Fruit fly (Drosophila melanogaster) whole organism, wandering third instar larva: ENCODE data around the gene CG14641.

ENCODE experiments used
- Abd-B ChIP-seq: fragments of >200 bp; optimal IDR thresholded peaks from 2 replicates; lab custom pipeline; 2017; ENCODE audit warnings: missing biosample characterization, missing genetic modification characterization
- CG32264 ChIP-seq: fragments of 200-800 bp; sonication (Bioruptor generic); optimal IDR thresholded peaks from 2 replicates; lab custom pipeline; 2016; ENCODE audit warnings: missing biosample characterization, missing genetic modification characterization
- CG9705 ChIP-seq: fragments of 200-800 bp; sonication (Bioruptor generic); optimal IDR thresholded peaks from 2 replicates; lab custom pipeline; 2018; ENCODE audit warnings: missing biosample characterization, mild to moderate bottlenecking, missing genetic modification characterization
- CrebA ChIP-seq: fragments of 200-800 bp; sonication (Bioruptor generic); optimal IDR thresholded peaks from 2 replicates; lab custom pipeline; 2016; ENCODE audit warnings: missing biosample characterization, mild to moderate bottlenecking, missing genetic modification characterization, borderline replicate concordance
- Dfd ChIP-seq: fragments of >200 bp; optimal IDR thresholded peaks from 2 replicates; lab custom pipeline; 2017; ENCODE audit warnings: missing biosample characterization, missing genetic modification characterization
- Dif ChIP-seq: fragments of 200-275, 200-300 bp; sonication (Bioruptor generic); optimal IDR thresholded peaks from 2 replicates; lab custom pipeline; 2018; ENCODE audit warnings: missing biosample characterization, missing genetic modification characterization; ENCODE audit not compliant: partially characterized antibody
- GATAd ChIP-seq: sonication (Bioruptor generic); optimal IDR thresholded peaks from 2 replicates; lab custom pipeline; 2016; ENCODE audit warnings: missing biosample characterization, missing genetic modification characterization
- HLH106 ChIP-seq: fragments of 200-800 bp; optimal IDR thresholded peaks from 3 replicates; lab custom pipeline; 2019; ENCODE audit warnings: missing biosample characterization, mild to moderate bottlenecking, missing genetic modification characterization, moderate library complexity
- Hnf4 ChIP-seq: fragments of 200-800 bp; sonication (Bioruptor generic); optimal IDR thresholded peaks from 2 replicates; lab custom pipeline; 2016; ENCODE audit warnings: missing biosample characterization, mild to moderate bottlenecking, missing genetic modification characterization
- Hr78 ChIP-seq: fragments of >200 bp; optimal IDR thresholded peaks from 2 replicates; lab custom pipeline; 2017; ENCODE audit warnings: missing biosample characterization, missing genetic modification characterization
- Hr83 ChIP-seq: fragments of 200-300 bp; sonication (Bioruptor generic); optimal IDR thresholded peaks from 2 replicates; lab custom pipeline; 2016; ENCODE audit warnings: missing biosample characterization, mild to moderate bottlenecking, missing genetic modification characterization, moderate library complexity; ENCODE audit not compliant: poor library complexity, severe bottlenecking
- Jra ChIP-seq: sonication (Bioruptor generic); optimal IDR thresholded peaks from 2 replicates; lab custom pipeline; 2016; ENCODE audit warnings: missing biosample characterization, missing genetic modification characterization
- Mio ChIP-seq: sonication (Bioruptor generic); optimal IDR thresholded peaks from 2 replicates; lab custom pipeline; 2016; ENCODE audit warnings: missing biosample characterization, missing genetic modification characterization
- Myc ChIP-seq: fragments of >200 bp; optimal IDR thresholded peaks from 2 replicates; lab custom pipeline; 2017
- N ChIP-seq: fragments of >200 bp; optimal IDR thresholded peaks from 2 replicates; lab custom pipeline; 2018; ENCODE audit warnings: missing biosample characterization, missing external identifiers, missing genetic modification characterization
- OdsH ChIP-seq: fragments of 200-800 bp; sonication (Bioruptor generic); optimal IDR thresholded peaks from 2 replicates; lab custom pipeline; 2016; ENCODE audit warnings: missing biosample characterization, mild to moderate bottlenecking, missing genetic modification characterization
- Rel ChIP-seq, 2 experiments: fragments of 200-800 bp; sonication (Bioruptor generic) in 1 of 2; optimal IDR thresholded peaks; 2 replicates in 1 of 2; 3 replicates in 1 of 2; lab custom pipeline; 2016 to 2019; ENCODE audit warnings: mild to moderate bottlenecking in 2 of 2, missing biosample characterization in 2 of 2, missing genetic modification characterization in 2 of 2, moderate library complexity in 1 of 2
- Sp1 ChIP-seq: fragments of 200-800 bp; sonication (Bioruptor generic); optimal IDR thresholded peaks from 3 replicates; lab custom pipeline; 2019; ENCODE audit warnings: missing biosample characterization, mild to moderate bottlenecking, missing genetic modification characterization, moderate library complexity
- Vsx2 ChIP-seq: fragments of 200-300, 225-300 bp; sonication (Bioruptor generic); optimal IDR thresholded peaks from 2 replicates; lab custom pipeline; 2018; ENCODE audit warnings: missing biosample characterization, missing genetic modification characterization; ENCODE audit not compliant: partially characterized antibody
- br ChIP-seq: fragments of 200-800 bp; sonication (Bioruptor generic); optimal IDR thresholded peaks from 2 replicates; lab custom pipeline; 2016; ENCODE audit warnings: missing biosample characterization, missing genetic modification characterization
- brk ChIP-seq: fragments of 200-800 bp; sonication (Bioruptor generic); optimal IDR thresholded peaks from 2 replicates; lab custom pipeline; 2016; ENCODE audit warnings: missing biosample characterization, mild to moderate bottlenecking, missing genetic modification characterization
- dl ChIP-seq, 2 experiments: fragments of 175-275, 200-275 bp in 1 of 2; fragments of 200-275 bp in 1 of 2; sonication (Bioruptor generic); optimal IDR thresholded peaks; lab custom pipeline; 2018; ENCODE audit warnings: mild to moderate bottlenecking in 2 of 2, missing biosample characterization in 2 of 2, missing genetic modification characterization in 2 of 2, moderate library complexity in 2 of 2; ENCODE audit not compliant: partially characterized antibody in 2 of 2, insufficient read depth in 1 of 2
- dmrt93B ChIP-seq: fragments of 200-800 bp; sonication (Bioruptor generic); optimal IDR thresholded peaks from 2 replicates; lab custom pipeline; 2018; ENCODE audit warnings: missing biosample characterization, mild to moderate bottlenecking, missing genetic modification characterization
- dsf ChIP-seq: sonication (Bioruptor generic); optimal IDR thresholded peaks from 2 replicates; lab custom pipeline; 2016; ENCODE audit warnings: missing biosample characterization, missing genetic modification characterization, borderline replicate concordance
- ey ChIP-seq: fragments of 200-800 bp; sonication (Bioruptor generic); optimal IDR thresholded peaks from 2 replicates; lab custom pipeline; 2016; ENCODE audit warnings: missing biosample characterization, missing genetic modification characterization
- foxo ChIP-seq, 2 experiments: fragments of 200-800 bp; sonication (Bioruptor generic); optimal IDR thresholded peaks; 2 replicates in 1 of 2; 3 replicates in 1 of 2; lab custom pipeline; 2016 to 2017; ENCODE audit warnings: missing biosample characterization in 2 of 2, missing genetic modification characterization in 2 of 2
- fru ChIP-seq: fragments of 200-800 bp; sonication (Bioruptor generic); optimal IDR thresholded peaks from 3 replicates; lab custom pipeline; 2016; ENCODE audit warnings: missing biosample characterization, mild to moderate bottlenecking, missing genetic modification characterization
- h ChIP-seq: fragments of 200-800 bp; sonication (Bioruptor generic); optimal IDR thresholded peaks from 3 replicates; lab custom pipeline; 2016; ENCODE audit warnings: missing biosample characterization, mild to moderate bottlenecking, missing genetic modification characterization
- jim ChIP-seq: fragments of 175-275, 200-325 bp; sonication (Bioruptor generic); optimal IDR thresholded peaks from 2 replicates; lab custom pipeline; 2016; ENCODE audit warnings: missing biosample characterization, mild to moderate bottlenecking, missing genetic modification characterization
- lola ChIP-seq: fragments of >200 bp; optimal IDR thresholded peaks from 2 replicates; lab custom pipeline; 2017; ENCODE audit warnings: missing biosample characterization, missing genetic modification characterization
- pan ChIP-seq: fragments of >200 bp; optimal IDR thresholded peaks from 2 replicates; lab custom pipeline; 2017
- psq ChIP-seq: fragments of 200-800 bp; sonication (Bioruptor generic); optimal IDR thresholded peaks from 3 replicates; lab custom pipeline; 2017; ENCODE audit warnings: missing biosample characterization, mild to moderate bottlenecking, missing genetic modification characterization, moderate library complexity
- rgr ChIP-seq: fragments of 200-800 bp; sonication (Bioruptor generic); optimal IDR thresholded peaks from 3 replicates; lab custom pipeline; 2016; ENCODE audit warnings: missing biosample characterization, mild to moderate bottlenecking, missing genetic modification characterization
- sage ChIP-seq: fragments of 200-800 bp; sonication (Bioruptor generic); optimal IDR thresholded peaks from 2 replicates; lab custom pipeline; 2016; ENCODE audit warnings: missing biosample characterization, mild to moderate bottlenecking, missing genetic modification characterization
- sv ChIP-seq: fragments of 200-800 bp; sonication (Bioruptor generic); optimal IDR thresholded peaks from 3 replicates; lab custom pipeline; 2016; ENCODE audit warnings: missing biosample characterization, missing genetic modification characterization
- tai ChIP-seq: sonication (Bioruptor generic); optimal IDR thresholded peaks from 2 replicates; lab custom pipeline; 2016; ENCODE audit warnings: missing biosample characterization, missing genetic modification characterization
- usp ChIP-seq: fragments of >200 bp; optimal IDR thresholded peaks from 2 replicates; lab custom pipeline; 2017; ENCODE audit warnings: missing biosample characterization, missing genetic modification characterization
- woc ChIP-seq: sonication (Bioruptor generic); optimal IDR thresholded peaks from 2 replicates; lab custom pipeline; 2016; ENCODE audit warnings: missing biosample characterization, mild to moderate bottlenecking, missing genetic modification characterization

CG14641 gene

DNA sequence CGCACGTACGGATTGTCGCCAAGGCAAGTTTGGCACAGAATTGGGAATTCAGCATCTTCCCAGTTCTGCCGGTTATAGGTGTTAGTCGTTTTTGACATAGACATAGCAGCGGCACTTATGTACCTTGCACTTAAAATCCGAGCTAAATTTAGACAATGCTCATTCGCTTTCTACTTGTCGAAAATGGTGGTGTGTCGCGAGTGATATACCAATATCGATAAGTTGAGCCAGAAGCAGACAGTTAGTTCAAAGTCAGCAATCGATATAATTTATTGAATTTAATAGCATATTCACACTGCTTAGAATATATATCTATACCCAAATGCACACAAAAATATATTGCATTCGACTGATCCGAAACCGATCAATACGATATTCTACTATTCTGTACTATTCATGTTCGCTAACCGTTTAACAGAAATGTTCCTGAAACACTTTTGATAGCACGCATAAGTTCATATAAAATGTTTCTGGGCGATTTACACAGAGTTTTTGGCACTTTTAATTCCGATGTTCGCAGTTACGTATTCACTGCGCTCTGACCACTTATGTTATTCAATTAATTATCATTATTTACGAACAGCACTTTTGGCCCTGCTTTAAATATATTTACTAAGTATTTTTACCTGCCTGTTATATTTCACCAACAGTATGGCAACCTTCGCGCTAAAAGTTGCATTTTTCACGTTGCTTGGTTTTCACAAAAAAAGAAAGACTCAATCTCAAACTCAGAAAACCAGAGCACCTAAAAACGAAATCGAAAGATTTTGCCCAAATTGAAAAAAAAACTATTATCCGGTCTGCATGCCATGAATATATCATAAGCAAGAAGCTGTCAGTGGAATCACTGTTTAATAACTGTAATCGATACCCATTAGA is at the start of gene CG14641:
TSS of gene CG14641 (minus strand) at position 204 of the 879 bp plus-strand sequence.
- TF ChIP-seq ey (no peak), Hr78 (GFP tag; lab: Kevin White, UChicago) (peak; percentile 82), fru (GFP tag; lab: Kevin White, UChicago) (no peak), br (GFP tag; lab: Kevin White, UChicago) (no peak), Dif (GFP tag; lab: Kevin White, UChicago) (no peak), sage (GFP tag; lab: Kevin White, UChicago) (no peak), pan (lab: Kevin White, UChicago) (no peak), CG9705 (no peak), Sp1 (GFP tag; lab: Kevin White, UChicago) (no peak), tai (no peak), usp (GFP tag; lab: Kevin White, UChicago) (no peak), jim (GFP tag; lab: Kevin White, UChicago) (no peak), Vsx2 (GFP tag; lab: Kevin White, UChicago) (no peak), OdsH (GFP tag; lab: Kevin White, UChicago) (no peak), dl (GFP tag; optimal IDR thresholded peaks at IDR 0.05; lab: Kevin White, UChicago; ENCODE audit: insufficient read depth in 1 of 2, partially characterized antibody in 2 of 2) (no peak), Myc (peak; percentile 9), h (no peak), psq (no peak), N (GFP tag; lab: Kevin White, UChicago) (peak; percentile 86), Dfd (GFP tag; lab: Kevin White, UChicago) (no peak), HLH106 (peak; percentile 7), brk (GFP tag; lab: Kevin White, UChicago) (no peak), CG32264 (no peak), woc (GFP tag; lab: Kevin White, UChicago) (peak; percentile 63), lola (peak; percentile 98), Hnf4 (GFP tag; lab: Kevin White, UChicago) (no peak), Jra (GFP tag; lab: Kevin White, UChicago) (no peak), rgr (no peak), sv (GFP tag; lab: Kevin White, UChicago) (no peak), Hr83 (GFP tag; lab: Kevin White, UChicago) (no peak), Mio (no peak), foxo (GFP tag; optimal IDR thresholded peaks at IDR 0.05; lab: Kevin White, UChicago) (no peak), dmrt93B (peak; percentile 40), GATAd (GFP tag; lab: Kevin White, UChicago) (no peak), dsf (GFP tag; lab: Kevin White, UChicago) (no peak), Rel (GFP tag; optimal IDR thresholded peaks at IDR 0.05; lab: Kevin White, UChicago) (no peak), Rel (tag; optimal IDR thresholded peaks at IDR 0.05; lab: Kevin White, UChicago) (no peak), Abd-B (GFP tag; lab: Kevin White, UChicago) (peak; percentile 63), CrebA (no peak)

DNA sequence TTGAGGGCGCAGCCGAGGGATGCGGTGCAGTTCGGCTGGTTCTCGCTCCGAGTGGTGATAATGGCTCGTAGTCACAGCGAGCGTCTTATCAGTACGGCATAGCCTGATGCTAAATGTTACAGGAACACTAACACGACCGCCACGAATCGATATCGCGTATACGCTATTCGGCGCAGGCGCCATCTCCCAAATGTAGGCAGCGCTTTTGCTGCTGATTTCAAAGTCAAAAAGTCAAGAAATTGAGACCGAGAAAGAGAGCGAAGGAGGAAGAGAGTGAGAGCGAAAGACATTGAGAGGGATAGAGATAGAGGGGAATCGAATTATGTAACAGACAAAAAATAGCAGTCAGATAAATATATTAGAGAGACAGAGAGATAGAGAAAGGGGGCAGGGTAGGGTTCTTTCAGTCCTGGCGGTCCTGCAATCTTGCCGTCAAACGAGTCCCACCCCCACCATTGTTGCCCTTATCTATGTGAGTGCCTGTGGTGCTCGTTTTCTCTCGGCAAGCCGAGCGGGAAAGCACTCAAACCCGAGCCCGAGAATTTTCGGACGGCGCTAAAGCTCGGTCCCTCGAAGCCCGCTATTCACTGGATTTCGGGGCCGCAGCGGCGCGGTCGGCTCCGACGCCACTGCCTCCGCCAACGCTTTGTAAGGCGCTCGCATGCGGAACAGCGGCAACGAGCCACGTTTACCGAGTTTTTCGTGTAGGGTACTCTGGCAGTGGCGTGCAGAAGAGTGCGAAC is 49.1 kb upstream of the CG14641 start:
- TF ChIP-seq h (no peak), Hr78 (GFP tag; lab: Kevin White, UChicago) (no peak), br (GFP tag; lab: Kevin White, UChicago) (no peak), lola (no peak), Myc (no peak), Hr83 (GFP tag; lab: Kevin White, UChicago) (no peak), pan (lab: Kevin White, UChicago) (no peak), Dif (GFP tag; lab: Kevin White, UChicago) (no peak)
